Worm (Caenorhabditis elegans) whole organism, L3 larva: ENCODE data around the gene scrm-5.
"Not testable (repeated sequence)": the region's sequence is repeated elsewhere in the genome, so short reads cannot be mapped to it uniquely, and the experiment has no call there.

Source experiments
- ZK546.5 ChIP-seq: sonication (generic microtip); optimal IDR thresholded peaks from 2 replicates; lab custom pipeline; 2017; ENCODE audit warnings: missing biosample characterization, missing genetic modification characterization
- ama-1 ChIP-seq: fragments of 150-350 bp; optimal IDR thresholded peaks from 2 replicates; lab custom pipeline; 2018
- daf-12 ChIP-seq: fragments of 150-350 bp; optimal IDR thresholded peaks from 2 replicates; lab custom pipeline; 2014; ENCODE audit warnings: missing biosample characterization, missing genetic modification reagents, missing genetic modification characterization
- fos-1 ChIP-seq: fragments of 150-350 bp; optimal IDR thresholded peaks from 2 replicates; lab custom pipeline; 2014; ENCODE audit warnings: missing biosample characterization, missing genetic modification characterization
- mdl-1 ChIP-seq: fragments of 150-350 bp; optimal IDR thresholded peaks from 2 replicates; lab custom pipeline; 2014; ENCODE audit warnings: missing biosample characterization, missing genetic modification characterization
- nhr-11 ChIP-seq: fragments of 150-350 bp; optimal IDR thresholded peaks from 2 replicates; lab custom pipeline; 2014; ENCODE audit warnings: missing biosample characterization, missing genetic modification characterization
- nhr-237 ChIP-seq: fragments of 150-350 bp; optimal IDR thresholded peaks from 2 replicates; lab custom pipeline; 2014; ENCODE audit warnings: missing biosample characterization, missing genetic modification characterization
- skn-1 ChIP-seq: fragments of 150-350 bp; optimal IDR thresholded peaks from 2 replicates; lab custom pipeline; 2014; ENCODE audit warnings: missing biosample characterization, missing genetic modification characterization
- tbx-2 ChIP-seq: sonication (generic microtip); optimal IDR thresholded peaks from 2 replicates; lab custom pipeline; 2016; ENCODE audit warnings: mild to moderate bottlenecking, missing genetic modification characterization, missing compliant biosample characterization
- ztf-11 ChIP-seq: fragments of 150-350 bp; optimal IDR thresholded peaks from 2 replicates; lab custom pipeline; 2014; ENCODE audit warnings: missing biosample characterization, missing genetic modification characterization
- ztf-4 ChIP-seq: fragments of 150-350 bp; optimal IDR thresholded peaks from 2 replicates; lab custom pipeline; 2014; ENCODE audit warnings: missing biosample characterization, missing genetic modification characterization

DNA sequence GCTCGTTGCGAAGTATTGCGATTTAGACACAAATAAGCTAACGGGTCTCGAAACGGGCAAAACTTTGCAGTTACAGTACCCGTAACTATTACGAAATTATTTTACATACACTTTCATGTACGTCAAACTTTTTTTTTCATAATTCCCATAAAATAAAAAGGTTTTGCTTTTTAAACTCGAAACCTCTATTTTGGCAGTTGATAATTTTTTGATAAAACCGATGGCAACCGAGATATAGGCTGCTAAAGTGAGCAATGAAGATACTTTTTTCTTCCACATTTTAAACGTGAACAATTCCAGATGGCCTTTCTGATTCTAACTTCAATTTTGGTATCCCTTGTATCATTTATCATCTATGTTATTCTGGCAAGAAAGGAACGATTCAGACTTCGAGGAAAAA is 34.9 kb downstream of the scrm-5 start, which contains the start of gene cyp-25A6:
- TF ChIP-seq ama-1; skn-1 (tag; lab: Kevin White, UChicago); ztf-4 (tag; lab: Kevin White, UChicago); fos-1; ZK546.5 (tag; lab: Kevin White, UChicago); tbx-2 (tag; lab: Kevin White, UChicago); ztf-11 (tag; lab: Kevin White, UChicago); mdl-1 (tag; lab: Kevin White, UChicago); daf-12 (tag; lab: Kevin White, UChicago); nhr-11; nhr-237 (tag; lab: Kevin White, UChicago): not testable (repeated sequence)
